Worm (Caenorhabditis elegans) whole organism, L4 larva: ENCODE measurements around the gene B0303.4.
A peak's percentile ranks its signal among the peaks of the same experiment; 100 is the strongest.

Experiments
- D1046.2 ChIP-seq: fragments of 200-800 bp; sonication (Bioruptor generic); IDR thresholded peaks from 2 replicates; pipeline ENCODE4 v1.3.6; 2022; ENCODE audit warnings: missing genetic modification characterization, missing compliant biosample characterization
- R02D3.7 ChIP-seq: fragments of 150-350 bp; sonication (generic microtip); optimal IDR thresholded peaks from 3 replicates; lab custom pipeline; 2014; ENCODE audit warnings: missing biosample characterization, missing genetic modification characterization
- Y48G9A.11 ChIP-seq: fragments of 200-800 bp; sonication (Bioruptor generic); IDR thresholded peaks from 2 replicates; pipeline ENCODE4 v1.3.6; 2022; ENCODE audit warnings: missing genetic modification reagents, missing genetic modification characterization, missing compliant biosample characterization
- ZK546.5 ChIP-seq, 2 experiments: sonication (generic microtip); optimal IDR thresholded peaks; 2 replicates each; lab custom pipeline; 2017; ENCODE audit warnings: missing biosample characterization in 2 of 2, missing genetic modification characterization in 2 of 2
- aly-2 ChIP-seq: sonication (generic microtip); optimal IDR thresholded peaks from 2 replicates; lab custom pipeline; 2018; ENCODE audit warnings: missing biosample characterization, missing genetic modification characterization
- ama-1 ChIP-seq: fragments of 150-350 bp; optimal IDR thresholded peaks from 2 replicates; lab custom pipeline; 2014; ENCODE audit warnings: inconsistent platforms, mixed read lengths
- ceh-32 ChIP-seq: sonication (generic microtip); optimal IDR thresholded peaks from 2 replicates; lab custom pipeline; 2016; ENCODE audit warnings: mild to moderate bottlenecking, missing genetic modification characterization, missing compliant biosample characterization; ENCODE audit not compliant: poor library complexity
- ctbp-1 ChIP-seq: fragments of 200-800 bp; sonication (Bioruptor generic); IDR thresholded peaks from 2 replicates; pipeline ENCODE4 v1.3.6; 2022; ENCODE audit warnings: missing genetic modification reagents, missing genetic modification characterization, missing compliant biosample characterization
- daf-12 ChIP-seq: fragments of 150-350 bp; optimal IDR thresholded peaks from 2 replicates; lab custom pipeline; 2014; ENCODE audit warnings: missing biosample characterization, missing genetic modification reagents, missing genetic modification characterization
- daf-16 ChIP-seq, 3 experiments: sonication (generic microtip); optimal IDR thresholded peaks; 2 replicates each; lab custom pipeline; 2016 to 2017; ENCODE audit warnings: missing genetic modification characterization in 3 of 3, missing genetic modification reagents in 3 of 3, mild to moderate bottlenecking in 2 of 3, missing compliant biosample characterization in 2 of 3, missing biosample characterization in 1 of 3, moderate library complexity in 1 of 3
- daf-19 ChIP-seq: fragments of 200-800 bp; sonication (Bioruptor generic); conservative IDR thresholded peaks from 2 replicates; pipeline ENCODE4 v1.3.6; 2022; ENCODE audit warnings: missing genetic modification characterization, missing compliant biosample characterization
- daf-8 ChIP-seq: fragments of 200-800 bp; sonication (Bioruptor generic); IDR thresholded peaks from 2 replicates; pipeline ENCODE4 v1.3.6; 2022; ENCODE audit warnings: missing genetic modification characterization, missing compliant biosample characterization
- dpl-1 ChIP-seq: fragments of 150-350 bp; optimal IDR thresholded peaks from 2 replicates; lab custom pipeline; 2014; ENCODE audit warnings: missing biosample characterization, missing genetic modification reagents, missing genetic modification characterization
- fkh-10 ChIP-seq: fragments of 150-350 bp; optimal IDR thresholded peaks from 2 replicates; lab custom pipeline; 2014; ENCODE audit warnings: missing biosample characterization, missing genetic modification reagents, missing genetic modification characterization
- hif-1 ChIP-seq, 2 experiments: sonication (generic microtip); optimal IDR thresholded peaks; 2 replicates each; lab custom pipeline; 2016 to 2017; ENCODE audit warnings: missing compliant biosample characterization in 2 of 2, missing genetic modification characterization in 2 of 2, missing genetic modification reagents in 2 of 2, missing genotype in 2 of 2, mild to moderate bottlenecking in 1 of 2
- hlh-30 ChIP-seq: sonication (generic microtip); optimal IDR thresholded peaks from 2 replicates; lab custom pipeline; 2017; ENCODE audit warnings: antibody characterized with exemption, mild to moderate bottlenecking, missing genetic modification characterization, missing compliant biosample characterization; ENCODE audit not compliant: insufficient read depth
- hmg-1.1 ChIP-seq: fragments of 200-800 bp; sonication (Bioruptor generic); IDR thresholded peaks from 2 replicates; pipeline ENCODE4 v1.3.6; 2022; ENCODE audit warnings: missing genetic modification reagents, missing genetic modification characterization, missing compliant biosample characterization
- jun-1 ChIP-seq: fragments of 150-350 bp; optimal IDR thresholded peaks from 2 replicates; lab custom pipeline; 2014; ENCODE audit warnings: missing biosample characterization, missing genetic modification reagents, missing genetic modification characterization
- lin-13 ChIP-seq: fragments of 150-350 bp; optimal IDR thresholded peaks from 2 replicates; lab custom pipeline; 2014; ENCODE audit warnings: missing biosample characterization, missing genetic modification reagents, missing genetic modification characterization
- lin-15B ChIP-seq: fragments of 150-350 bp; sonication (generic microtip); optimal IDR thresholded peaks from 3 replicates; lab custom pipeline; 2014; ENCODE audit warnings: missing biosample characterization, missing genetic modification characterization
- lin-29 ChIP-seq: fragments of 200-800 bp; sonication (Bioruptor generic); IDR thresholded peaks from 2 replicates; pipeline ENCODE4 v1.3.6; 2022; ENCODE audit warnings: missing genetic modification reagents, missing genetic modification characterization, missing compliant biosample characterization
- lin-38 ChIP-seq: fragments of 200-800 bp; sonication (Bioruptor generic); IDR thresholded peaks from 2 replicates; pipeline ENCODE4 v1.3.6; 2022; ENCODE audit warnings: missing genetic modification reagents, missing genetic modification characterization, missing compliant biosample characterization
- lsy-2 ChIP-seq, 2 experiments: fragments of 150-350 bp in 1 of 2; sonication (generic microtip) in 1 of 2; optimal IDR thresholded peaks; 2 replicates each; lab custom pipeline; 2014 to 2017; ENCODE audit warnings: missing biosample characterization in 2 of 2, missing genetic modification characterization in 2 of 2
- mdl-1 ChIP-seq, 2 experiments: fragments of 150-350 bp in 1 of 2; sonication (generic microtip) in 1 of 2; optimal IDR thresholded peaks; 2 replicates each; lab custom pipeline; 2014 to 2017; ENCODE audit warnings: missing biosample characterization in 2 of 2, missing genetic modification characterization in 2 of 2
- mep-1 ChIP-seq: fragments of 150-350 bp; sonication (generic microtip); optimal IDR thresholded peaks from 3 replicates; lab custom pipeline; 2014; ENCODE audit warnings: missing biosample characterization, missing genetic modification characterization
- mes-2 ChIP-seq: sonication (generic microtip); optimal IDR thresholded peaks from 2 replicates; lab custom pipeline; 2016; ENCODE audit warnings: missing genotype, mild to moderate bottlenecking, missing genetic modification characterization, missing compliant biosample characterization; ENCODE audit not compliant: poor library complexity, severe bottlenecking
- nhr-102 ChIP-seq: sonication (generic microtip); optimal IDR thresholded peaks from 2 replicates; lab custom pipeline; 2016; ENCODE audit warnings: mild to moderate bottlenecking, missing genetic modification characterization, moderate library complexity, missing compliant biosample characterization
- nhr-11 ChIP-seq: fragments of 150-350 bp; optimal IDR thresholded peaks from 2 replicates; lab custom pipeline; 2014; ENCODE audit warnings: missing biosample characterization, missing genetic modification characterization
- nhr-111 ChIP-seq: fragments of 200-800 bp; sonication (Bioruptor generic); optimal IDR thresholded peaks from 2 replicates; lab custom pipeline; 2018; ENCODE audit warnings: mild to moderate bottlenecking, missing genetic modification characterization, missing compliant biosample characterization
- nhr-237 ChIP-seq: sonication (generic microtip); optimal IDR thresholded peaks from 2 replicates; lab custom pipeline; 2017; ENCODE audit warnings: missing biosample characterization, missing genetic modification characterization
- nhr-48 ChIP-seq: sonication (generic microtip); optimal IDR thresholded peaks from 2 replicates; lab custom pipeline; 2016; ENCODE audit warnings: mild to moderate bottlenecking, missing genetic modification characterization, missing compliant biosample characterization
- nhr-6 ChIP-seq: fragments of 150-350 bp; optimal IDR thresholded peaks from 2 replicates; lab custom pipeline; 2014; ENCODE audit warnings: missing biosample characterization, missing genetic modification characterization
- nhr-76 ChIP-seq: fragments of 150-350 bp; optimal IDR thresholded peaks from 2 replicates; lab custom pipeline; 2014; ENCODE audit warnings: missing biosample characterization, missing genetic modification characterization
- pha-4 ChIP-seq, 2 experiments: fragments of 150-350 bp in 1 of 2; fragments of 200-800 bp in 1 of 2; sonication (Bioruptor generic) in 1 of 2; IDR thresholded peaks in 1 of 2; optimal IDR thresholded peaks in 1 of 2; 2 replicates each; pipeline versions ENCODE4 v1.3.6 to Lab custom; 2014 to 2022; ENCODE audit warnings: missing genetic modification characterization in 2 of 2, missing genetic modification reagents in 2 of 2, missing biosample characterization in 1 of 2, missing compliant biosample characterization in 1 of 2
- pqm-1 ChIP-seq: sonication (generic microtip); optimal IDR thresholded peaks from 2 replicates; lab custom pipeline; 2017; ENCODE audit warnings: missing biosample characterization, missing genetic modification characterization
- saeg-2 ChIP-seq: fragments of 200-800 bp; sonication (Bioruptor generic); IDR thresholded peaks from 2 replicates; pipeline ENCODE4 v1.3.6; 2022; ENCODE audit warnings: missing genetic modification reagents, missing genetic modification characterization, missing compliant biosample characterization
- unc-130 ChIP-seq: sonication (generic microtip); optimal IDR thresholded peaks from 2 replicates; lab custom pipeline; 2016; ENCODE audit warnings: missing genetic modification reagents, missing genetic modification characterization, missing compliant biosample characterization
- unc-39 ChIP-seq: sonication (generic microtip); optimal IDR thresholded peaks from 2 replicates; lab custom pipeline; 2017; ENCODE audit warnings: missing biosample characterization, missing genetic modification characterization
- zag-1 ChIP-seq: fragments of 150-350 bp; optimal IDR thresholded peaks from 2 replicates; lab custom pipeline; 2014; ENCODE audit warnings: missing biosample characterization, missing genetic modification characterization
- zip-11 ChIP-seq: fragments of 200-800 bp; sonication (Bioruptor generic); IDR thresholded peaks from 2 replicates; pipeline ENCODE4 v1.3.6; 2022; ENCODE audit warnings: missing genetic modification characterization, missing compliant biosample characterization
- ztf-11 ChIP-seq: fragments of 150-350 bp; optimal IDR thresholded peaks from 2 replicates; lab custom pipeline; 2014; ENCODE audit warnings: missing biosample characterization, missing genetic modification characterization
- ztf-7 ChIP-seq: fragments of 150-350 bp; optimal IDR thresholded peaks from 2 replicates; lab custom pipeline; 2014; ENCODE audit warnings: missing biosample characterization, missing genetic modification characterization

Gene B0303.4

DNA sequence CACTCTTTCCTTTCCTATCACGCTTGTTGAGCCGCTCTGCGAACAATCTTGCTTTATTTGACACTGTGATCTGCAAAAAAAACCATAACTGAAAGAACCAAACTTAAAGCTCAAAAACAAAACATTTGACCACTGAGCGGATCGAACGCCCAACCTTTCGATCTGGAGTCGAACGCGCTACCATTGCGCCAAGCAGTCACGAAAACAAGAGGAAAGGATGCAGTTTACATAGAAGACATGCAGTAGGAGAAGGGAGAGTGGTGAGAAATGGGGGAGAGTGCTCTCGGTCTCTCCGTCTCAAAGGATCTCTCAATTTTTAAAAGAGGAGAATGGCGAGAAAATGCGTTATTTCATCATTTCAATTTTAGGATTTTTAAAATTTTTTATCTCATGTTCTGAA is 11.3 kb upstream of the B0303.4 start (continued):
- TF ChIP-seq pqm-1 (tag; lab: Kevin White, UChicago), result no peak
- no peak for TF ChIP-seq zag-1 (tag; lab: Kevin White, UChicago)
- no peak for TF ChIP-seq R02D3.7 (tag; lab: Kevin White, UChicago)
- TF ChIP-seq mdl-1 (tag; optimal IDR thresholded peaks at IDR 0.05; lab: Kevin White, UChicago), result no peak
- TF ChIP-seq ama-1, result peak; percentile 21
- peak; percentile 30 for TF ChIP-seq nhr-6 (tag; lab: Kevin White, UChicago)
- peak; percentile 93 for TF ChIP-seq pha-4 (GFP tag; IDR thresholded peaks at IDR 0.05; lab: Robert Waterston, UW)
- no peak for TF ChIP-seq pha-4 (tag; optimal IDR thresholded peaks at IDR 0.05; lab: Kevin White, UChicago)
- peak; percentile 72 for TF ChIP-seq daf-19
- peak; percentile 90 for TF ChIP-seq ctbp-1
- no peak for TF ChIP-seq nhr-76 (tag; lab: Kevin White, UChicago)
- peak; percentile 81 for TF ChIP-seq Y48G9A.11 (GFP tag; lab: Robert Waterston, UW)
- TF ChIP-seq mep-1 (tag; lab: Kevin White, UChicago), result peak; percentile 76
- TF ChIP-seq, all 104 proteins: peak for 74

DNA sequence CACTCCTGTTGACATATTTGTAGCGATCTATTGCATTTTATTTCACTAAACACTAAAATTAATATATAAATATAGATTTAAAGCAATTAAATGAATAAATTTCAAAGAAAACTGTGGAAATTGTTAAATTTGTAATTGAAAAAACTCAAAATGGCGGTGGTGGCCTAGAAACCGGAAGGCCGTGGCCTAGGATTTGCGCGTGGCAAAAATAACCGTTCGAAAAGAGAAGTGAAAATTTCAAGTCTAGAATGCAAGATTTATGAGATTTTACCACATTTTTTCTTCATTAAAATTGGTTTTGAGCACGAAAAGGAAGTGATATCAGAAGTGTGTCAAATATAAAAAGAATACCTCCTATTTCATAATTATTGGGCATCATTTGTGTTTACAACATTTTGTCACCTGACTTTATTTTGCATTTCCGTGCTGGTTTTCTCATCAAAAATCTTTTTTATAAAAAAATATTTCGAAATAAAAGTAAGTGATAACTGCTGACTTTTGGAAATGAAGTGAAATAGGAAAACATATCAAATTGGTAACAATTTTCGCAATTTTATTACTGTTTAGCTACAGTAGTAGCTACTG is 5.9 kb upstream of the B0303.4 start, which contains the start of gene fli-1:
Gene fli-1 (minus strand): TSS at position 58 of the 585 bp plus-strand sequence.
- TF ChIP-seq nhr-111 (GFP tag; lab: Kevin White, UChicago), result no peak
- TF ChIP-seq hlh-30 (tag; lab: Kevin White, UChicago), result peak; percentile 22
- peak; percentile 90 for TF ChIP-seq unc-130 (GFP tag; lab: Kevin White, UChicago)
- TF ChIP-seq dpl-1, result peak; percentile 39
- peak; percentile 94 for TF ChIP-seq mes-2 (tag; lab: Kevin White, UChicago)
- no peak for TF ChIP-seq daf-16 (GFP tag; optimal IDR thresholded peaks at IDR 0.05; lab: Kevin White, UChicago)
- TF ChIP-seq daf-16 (tag; optimal IDR thresholded peaks at IDR 0.05; lab: Kevin White, UChicago), result peak; percentile 60
- no peak for TF ChIP-seq nhr-102 (tag; lab: Kevin White, UChicago)
- TF ChIP-seq lin-38 (GFP tag; lab: Robert Waterston, UW), result peak; percentile 60
- peak in 1 of 2 experiments; percentile 66 for TF ChIP-seq hif-1 (tag; optimal IDR thresholded peaks at IDR 0.05; lab: Kevin White, UChicago)
- TF ChIP-seq zip-11 (GFP tag; lab: Robert Waterston, UW), result no peak
- peak; percentile 7 for TF ChIP-seq mep-1 (tag; lab: Kevin White, UChicago)
- TF ChIP-seq Y48G9A.11 (GFP tag; lab: Robert Waterston, UW), result 0 out of 2 replicates have a peak, but pooled peaks have one; percentile 27
- peak in 1 of 2 experiments; percentile 35 for TF ChIP-seq lsy-2 (tag; optimal IDR thresholded peaks at IDR 0.05; lab: Kevin White, UChicago)

DNA sequence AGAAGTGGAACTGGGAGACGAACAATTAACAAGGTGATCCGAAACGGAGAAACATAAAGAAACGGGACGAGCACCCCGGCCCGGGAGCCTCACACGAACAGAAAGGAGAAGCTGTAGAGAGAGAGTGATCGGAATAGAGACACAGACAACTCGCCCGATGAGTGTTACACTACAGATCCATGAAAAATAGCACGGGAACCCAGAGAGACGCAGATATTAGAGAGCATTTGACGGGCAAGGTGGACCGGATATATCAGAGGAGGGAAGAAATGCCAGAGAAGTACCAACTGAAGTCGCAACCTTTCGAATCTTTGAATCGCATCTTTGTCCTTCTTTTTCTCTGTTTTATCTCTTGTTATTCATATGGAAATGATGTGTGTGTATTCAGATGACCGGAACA is 5.2 kb upstream of the B0303.4 start, which contains the start of gene anmt-1:
Gene anmt-1 (plus strand): TSS at position 388 of the 400 bp plus-strand sequence.
- no peak for TF ChIP-seq nhr-48 (tag; lab: Kevin White, UChicago)
- peak; percentile 45 for TF ChIP-seq mes-2 (tag; lab: Kevin White, UChicago)
- TF ChIP-seq, all 104 proteins: peak for 1

DNA sequence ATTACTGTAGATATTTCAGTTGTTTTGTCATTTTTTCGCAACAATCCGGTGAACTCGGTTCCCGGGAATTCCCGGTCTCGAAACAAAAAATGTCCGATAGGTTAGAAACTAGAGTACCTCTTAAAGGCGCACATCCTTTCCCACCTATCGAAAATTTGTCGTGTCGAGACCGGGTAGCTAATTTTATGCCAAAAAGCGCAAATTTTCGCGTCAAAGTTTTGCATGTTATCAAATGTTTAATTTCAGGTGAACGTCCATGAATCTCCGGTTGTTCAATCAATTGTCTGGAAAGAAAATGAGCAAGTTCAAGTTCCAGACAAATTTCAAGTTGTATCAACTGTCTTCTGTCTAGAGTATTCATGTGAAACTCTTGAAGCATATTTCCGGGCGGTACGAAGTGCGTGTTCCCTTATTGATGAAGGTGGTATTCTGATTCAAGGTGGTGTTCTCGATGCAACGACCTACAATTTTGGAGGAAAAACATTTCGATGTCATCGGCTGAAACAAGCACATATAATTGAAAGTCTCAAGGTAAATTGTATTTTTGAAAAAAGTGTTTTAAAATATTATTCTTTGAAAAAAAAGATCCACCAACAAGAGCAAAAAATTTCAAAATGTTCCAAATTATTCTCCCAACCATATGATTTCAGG is 3.9 kb upstream of the B0303.4 start:
- TF ChIP-seq nhr-102 (tag; lab: Kevin White, UChicago) (peak; percentile 55), jun-1 (tag; lab: Kevin White, UChicago) (no peak), daf-8 (GFP tag; lab: Robert Waterston, UW) (no peak), nhr-237 (tag; lab: Kevin White, UChicago) (no peak), ama-1 (no peak), unc-39 (no peak), aly-2 (tag; lab: Kevin White, UChicago) (no peak), fkh-10 (no peak), lin-29 (GFP tag; lab: Robert Waterston, UW) (no peak), lin-15B (tag; lab: Kevin White, UChicago) (no peak), nhr-48 (tag; lab: Kevin White, UChicago) (peak; percentile 45), saeg-2 (GFP tag; lab: Robert Waterston, UW) (no peak), ZK546.5 (tag; optimal IDR thresholded peaks at IDR 0.05; lab: Kevin White, UChicago) (no peak), lin-13 (GFP tag; lab: Kevin White, UChicago) (no peak), D1046.2 (GFP tag; lab: Robert Waterston, UW) (no peak), nhr-11 (tag; lab: Kevin White, UChicago) (no peak), zip-11 (GFP tag; lab: Robert Waterston, UW) (no peak), ceh-32 (tag; lab: Kevin White, UChicago) (no peak), daf-12 (tag; lab: Kevin White, UChicago) (no peak), ztf-11 (tag; lab: Kevin White, UChicago) (no peak), hmg-1.1 (GFP tag; lab: Robert Waterston, UW) (no peak), ztf-7 (tag; lab: Kevin White, UChicago) (no peak), hif-1 (tag; optimal IDR thresholded peaks at IDR 0.05; lab: Kevin White, UChicago) (no peak)
